Fruit fly (Drosophila melanogaster) whole organism: ENCODE data around the gene CG10591.

Source experiments
- CG8478 ChIP-seq: fragments of >200 bp; optimal IDR thresholded peaks from 2 replicates; lab custom pipeline; 2018; ENCODE audit warnings: inconsistent platforms
- Dll ChIP-seq: fragments of >200 bp; optimal IDR thresholded peaks from 2 replicates; lab custom pipeline; 2017
- EcR ChIP-seq, 2 experiments: fragments of >200 bp; optimal IDR thresholded peaks; 2 replicates each; lab custom pipeline; 2017; ENCODE audit warnings: missing biosample characterization in 2 of 2, missing genetic modification characterization in 2 of 2, missing genetic modification reagents in 2 of 2
- pan ChIP-seq: fragments of >200 bp; optimal IDR thresholded peaks from 2 replicates; lab custom pipeline; 2017
- psq ChIP-seq: fragments of >200 bp; optimal IDR thresholded peaks from 2 replicates; lab custom pipeline; 2017
- usp ChIP-seq: fragments of >200 bp; optimal IDR thresholded peaks from 2 replicates; lab custom pipeline; 2017; ENCODE audit warnings: missing biosample characterization, missing genetic modification characterization, mixed read lengths

The CG10591 gene

dm6 chr3L:5581542-5581941 lies 17.9 kb downstream of the CG10591 start:
- no peak for TF ChIP-seq Dll (lab: Kevin White, UChicago)
- no peak for TF ChIP-seq CG8478 (lab: Kevin White, UChicago)
- TF ChIP-seq EcR (GFP tag; optimal IDR thresholded peaks at IDR 0.05; lab: Kevin White, UChicago) = no peak
- TF ChIP-seq psq (lab: Kevin White, UChicago) = no peak
- no peak for TF ChIP-seq usp (GFP tag; lab: Kevin White, UChicago)
- no peak for TF ChIP-seq pan (lab: Kevin White, UChicago)

- TF ChIP-seq Dll (lab: Kevin White, UChicago) = no peak
- TF ChIP-seq psq (lab: Kevin White, UChicago) = no peak
- no peak for TF ChIP-seq pan (lab: Kevin White, UChicago)
- TF ChIP-seq usp (GFP tag; lab: Kevin White, UChicago) = no peak
- TF ChIP-seq EcR (GFP tag; optimal IDR thresholded peaks at IDR 0.05; lab: Kevin White, UChicago) = no peak
- TF ChIP-seq CG8478 (lab: Kevin White, UChicago) = no peak
Observed at dm6 chr3L:5580490-5581116, 18.9 kb downstream of the CG10591 start.

- TF ChIP-seq CG8478 (lab: Kevin White, UChicago) (no peak), usp (GFP tag; lab: Kevin White, UChicago) (no peak), psq (lab: Kevin White, UChicago) (no peak), pan (lab: Kevin White, UChicago) (no peak), Dll (lab: Kevin White, UChicago) (no peak), EcR (GFP tag; optimal IDR thresholded peaks at IDR 0.05; lab: Kevin White, UChicago) (no peak)
Observed at dm6 chr3L:5579762-5580161, 19.7 kb downstream of the CG10591 start.

- TF ChIP-seq psq (lab: Kevin White, UChicago) (no peak), pan (lab: Kevin White, UChicago) (no peak), usp (GFP tag; lab: Kevin White, UChicago) (no peak), Dll (lab: Kevin White, UChicago) (no peak)
Observed at dm6 chr3L:5578595-5578994, 20.9 kb downstream of the CG10591 start.

- TF ChIP-seq Dll (lab: Kevin White, UChicago) (no peak), pan (lab: Kevin White, UChicago) (no peak), EcR (GFP tag; optimal IDR thresholded peaks at IDR 0.05; lab: Kevin White, UChicago) (no peak), usp (GFP tag; lab: Kevin White, UChicago) (no peak), psq (lab: Kevin White, UChicago) (no peak), CG8478 (lab: Kevin White, UChicago) (no peak)
Observed at dm6 chr3L:5577250-5578138, 22.0 kb downstream of the CG10591 start, which contains the start of gene Msr-110. Msr-110 (minus strand) TSS chr3L:5577348.

- no peak for TF ChIP-seq Dll (lab: Kevin White, UChicago)
- TF ChIP-seq psq (lab: Kevin White, UChicago) = no peak
- no peak for TF ChIP-seq usp (GFP tag; lab: Kevin White, UChicago)
- TF ChIP-seq CG8478 (lab: Kevin White, UChicago) = no peak
- no peak for TF ChIP-seq pan (lab: Kevin White, UChicago)
- TF ChIP-seq EcR (GFP tag; optimal IDR thresholded peaks at IDR 0.05; lab: Kevin White, UChicago) = no peak
Observed at dm6 chr3L:5576543-5576942, 22.9 kb downstream of the CG10591 start.

- TF ChIP-seq psq (lab: Kevin White, UChicago) = no peak
- TF ChIP-seq usp (GFP tag; lab: Kevin White, UChicago) = no peak
- TF ChIP-seq pan (lab: Kevin White, UChicago) = no peak
- TF ChIP-seq Dll (lab: Kevin White, UChicago) = no peak
- no peak for TF ChIP-seq CG8478 (lab: Kevin White, UChicago)
- TF ChIP-seq EcR (GFP tag; optimal IDR thresholded peaks at IDR 0.05; lab: Kevin White, UChicago) = no peak
Observed at dm6 chr3L:5575524-5575923, 24.0 kb downstream of the CG10591 start.

dm6 chr3L:5571051-5571450 lies 28.4 kb downstream of the CG10591 start:
- no peak for TF ChIP-seq pan (lab: Kevin White, UChicago)
- TF ChIP-seq Dll (lab: Kevin White, UChicago) = peak; percentile 9

dm6 chr3L:5569724-5570123 lies 29.8 kb downstream of the CG10591 start:
- no peak for TF ChIP-seq Dll (lab: Kevin White, UChicago)
- no peak for TF ChIP-seq psq (lab: Kevin White, UChicago)
- TF ChIP-seq pan (lab: Kevin White, UChicago) = no peak
- no peak for TF ChIP-seq EcR (GFP tag; optimal IDR thresholded peaks at IDR 0.05; lab: Kevin White, UChicago)
- no peak for TF ChIP-seq CG8478 (lab: Kevin White, UChicago)
- no peak for TF ChIP-seq usp (GFP tag; lab: Kevin White, UChicago)

- no peak for TF ChIP-seq usp (GFP tag; lab: Kevin White, UChicago)
Observed at dm6 chr3L:5568361-5568760, 31.1 kb downstream of the CG10591 start.

- TF ChIP-seq usp (GFP tag; lab: Kevin White, UChicago) (no peak), Dll (lab: Kevin White, UChicago) (no peak), EcR (GFP tag; optimal IDR thresholded peaks at IDR 0.05; lab: Kevin White, UChicago) (no peak), psq (lab: Kevin White, UChicago) (no peak), CG8478 (lab: Kevin White, UChicago) (no peak), pan (lab: Kevin White, UChicago) (no peak)
Observed at dm6 chr3L:5565051-5565688, 34.3 kb downstream of the CG10591 start, which contains the start of gene bc10. bc10 (plus strand) TSS chr3L:5565231.
